Fruit fly (Drosophila melanogaster): ENCODE results near the gene CecA1.

- TF ChIP-seq lola (GFP tag; optimal IDR thresholded peaks at IDR 0.05) (no peak), GATAd (GFP tag; optimal IDR thresholded peaks at IDR 0.05) (no peak)
These were observed 3.0 kb downstream of the CecA1 start, which contains the start of gene CecB for dm6 chr3R:30213697-30214096.
